Fruit fly (Drosophila melanogaster) whole organism, adult: ENCODE measurements around the gene Cda5.

Experiments
- CG11617 ChIP-seq: fragments of 200-800 bp; sonication (Bioruptor generic); optimal IDR thresholded peaks from 2 replicates; lab custom pipeline; 2017; ENCODE audit warnings: mild to moderate bottlenecking, missing biosample characterization, missing genetic modification reagents, missing genetic modification characterization
- CG1620 ChIP-seq: fragments of 200-800 bp; sonication (Bioruptor generic); optimal IDR thresholded peaks from 2 replicates; lab custom pipeline; 2016; ENCODE audit warnings: missing biosample characterization, missing genetic modification characterization
- CG33017 ChIP-seq: fragments of 200-800 bp; sonication (Bioruptor generic); optimal IDR thresholded peaks from 2 replicates; lab custom pipeline; 2018; ENCODE audit warnings: missing biosample characterization, mild to moderate bottlenecking, missing genetic modification characterization, moderate library complexity
- CG5204 ChIP-seq: fragments of 200-800 bp; sonication (Bioruptor generic); optimal IDR thresholded peaks from 2 replicates; lab custom pipeline; 2016; ENCODE audit warnings: missing biosample characterization, missing genetic modification characterization
- CG7045 ChIP-seq: fragments of 200-800 bp; sonication (Bioruptor generic); optimal IDR thresholded peaks from 2 replicates; lab custom pipeline; 2017; ENCODE audit warnings: missing biosample characterization, mild to moderate bottlenecking, missing genetic modification characterization
- Clk ChIP-seq: fragments of 200-800 bp; sonication (Bioruptor generic); optimal IDR thresholded peaks from 2 replicates; lab custom pipeline; 2017; ENCODE audit warnings: missing biosample characterization, missing genetic modification characterization
- Mnt ChIP-seq: fragments of 200-800 bp; sonication (Bioruptor generic); optimal IDR thresholded peaks from 2 replicates; lab custom pipeline; 2016; ENCODE audit warnings: missing biosample characterization, mild to moderate bottlenecking, missing genetic modification characterization
- bab1 ChIP-seq: fragments of 200-800 bp; sonication (Bioruptor generic); optimal IDR thresholded peaks from 3 replicates; lab custom pipeline; 2019; ENCODE audit warnings: missing biosample characterization, mild to moderate bottlenecking, missing genetic modification characterization, moderate library complexity
- cic ChIP-seq: fragments of 200-800 bp; sonication (Bioruptor generic); optimal IDR thresholded peaks from 2 replicates; lab custom pipeline; 2017; ENCODE audit warnings: missing biosample characterization, mild to moderate bottlenecking, missing genetic modification characterization, moderate library complexity
- kay ChIP-seq: fragments of 200-800 bp; sonication (Bioruptor generic); peaks from one replicate; lab custom pipeline; 2016; ENCODE audit warnings: missing biosample characterization, missing genetic modification characterization, borderline replicate concordance
- ovo ChIP-seq: fragments of 200-800 bp; sonication (Bioruptor generic); optimal IDR thresholded peaks from 2 replicates; lab custom pipeline; 2016; ENCODE audit warnings: missing biosample characterization, missing genetic modification characterization
- pad ChIP-seq: fragments of 200-800 bp; sonication (Bioruptor generic); optimal IDR thresholded peaks from 3 replicates; lab custom pipeline; 2017; ENCODE audit warnings: missing biosample characterization, missing genetic modification characterization, mild to moderate bottlenecking, moderate library complexity, missing genetic modification reagents

DNA sequence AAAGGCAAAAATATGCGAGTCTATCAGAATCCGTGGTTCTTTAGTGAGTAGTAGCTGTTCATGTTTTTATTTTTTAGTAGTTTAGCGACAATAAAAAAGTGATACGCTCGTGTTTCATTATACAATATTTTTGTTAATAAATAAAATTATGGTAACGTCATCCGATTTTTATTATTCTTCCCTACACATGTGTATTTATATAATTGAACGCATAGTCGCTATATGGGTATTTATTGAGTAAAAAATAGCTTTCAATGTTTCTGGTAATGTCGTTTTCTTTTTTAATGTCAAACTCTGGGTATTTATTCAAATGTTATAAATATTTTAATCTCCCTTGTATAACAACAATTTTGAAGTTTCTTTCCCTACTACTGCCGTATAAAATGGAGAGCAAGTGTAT is 10.8 kb upstream of the Cda5 start, which contains the start of gene CG11374:
- no peak for TF ChIP-seq Clk (GFP tag; lab: Kevin White, UChicago)
- TF ChIP-seq CG33017 (tag; lab: Kevin White, UChicago), result no peak
- TF ChIP-seq CG5204, result no peak
- no peak for TF ChIP-seq ovo
- no peak for TF ChIP-seq pad (GFP tag; lab: Kevin White, UChicago)
- no peak for TF ChIP-seq CG1620 (GFP tag; lab: Kevin White, UChicago)
- no peak for TF ChIP-seq CG7045 (GFP tag; lab: Kevin White, UChicago)
- no peak for TF ChIP-seq CG11617 (GFP tag; lab: Kevin White, UChicago)
- TF ChIP-seq Mnt (GFP tag; lab: Kevin White, UChicago), result no peak
- peak; percentile 22 for TF ChIP-seq kay (GFP tag; lab: Kevin White, UChicago)
- TF ChIP-seq cic (GFP tag; lab: Kevin White, UChicago), result no peak
- no peak for TF ChIP-seq bab1 (GFP tag; lab: Kevin White, UChicago)
